Worm (Caenorhabditis elegans) whole organism, L3 larva: ENCODE data around the gene F56F11.2.

Experiments used
- R02D3.7 ChIP-seq: fragments of 150-350 bp; optimal IDR thresholded peaks from 2 replicates; lab custom pipeline; 2014; ENCODE audit warnings: missing biosample characterization, missing genetic modification characterization
- aly-2 ChIP-seq: fragments of 150-350 bp; optimal IDR thresholded peaks from 2 replicates; lab custom pipeline; 2014; ENCODE audit warnings: missing biosample characterization, missing genetic modification characterization
- eor-1 ChIP-seq, 2 experiments: fragments of 150-350 bp; optimal IDR thresholded peaks; 2 replicates each; lab custom pipeline; 2014 to 2018; ENCODE audit warnings: missing biosample characterization in 2 of 2, missing genetic modification characterization in 2 of 2
- lin-15B ChIP-seq: fragments of 150-350 bp; optimal IDR thresholded peaks from 2 replicates; lab custom pipeline; 2014; ENCODE audit warnings: missing biosample characterization, missing genetic modification characterization
- lin-39 ChIP-seq: fragments of 150-350 bp; optimal IDR thresholded peaks from 2 replicates; lab custom pipeline; 2018; ENCODE audit warnings: missing biosample characterization, missing genetic modification reagents, missing genetic modification characterization
- nhr-237 ChIP-seq: fragments of 150-350 bp; optimal IDR thresholded peaks from 2 replicates; lab custom pipeline; 2014; ENCODE audit warnings: missing biosample characterization, missing genetic modification characterization
- nhr-28 ChIP-seq: fragments of 150-350 bp; optimal IDR thresholded peaks from 2 replicates; lab custom pipeline; 2014; ENCODE audit warnings: missing biosample characterization, missing genetic modification characterization
- pqm-1 ChIP-seq: fragments of 150-350 bp; optimal IDR thresholded peaks from 2 replicates; lab custom pipeline; 2017; ENCODE audit warnings: missing biosample characterization, missing genetic modification characterization, inconsistent platforms
- skn-1 ChIP-seq: fragments of 150-350 bp; optimal IDR thresholded peaks from 2 replicates; lab custom pipeline; 2014; ENCODE audit warnings: missing biosample characterization, missing genetic modification characterization
- snpc-4 ChIP-seq: fragments of 150-350 bp; optimal IDR thresholded peaks from 2 replicates; lab custom pipeline; 2014; ENCODE audit warnings: missing biosample characterization, missing genetic modification characterization
- ztf-11 ChIP-seq: fragments of 150-350 bp; optimal IDR thresholded peaks from 2 replicates; lab custom pipeline; 2014; ENCODE audit warnings: missing biosample characterization, missing genetic modification characterization

ce11 chrIII:2914029-2914428, 31.9 kb downstream of the F56F11.2 start:
- TF ChIP-seq lin-39 (tag; lab: Kevin White, UChicago) (no peak), aly-2 (no peak), lin-15B (no peak), ztf-11 (tag; lab: Kevin White, UChicago) (no peak), nhr-28 (tag; lab: Kevin White, UChicago) (no peak), nhr-237 (no peak), eor-1 (tag; optimal IDR thresholded peaks at IDR 0.05; lab: Kevin White, UChicago) (no peak), R02D3.7 (no peak), skn-1 (tag; lab: Kevin White, UChicago) (no peak), snpc-4 (tag; lab: Kevin White, UChicago) (no peak), pqm-1 (tag; lab: Kevin White, UChicago) (no peak)
